Worm (Caenorhabditis elegans) whole organism, late embryonic: ENCODE results near the gene F54F2.14.

Experiments used
- C38D4.7 ChIP-seq: fragments of 200-800 bp; sonication (Bioruptor generic); optimal IDR thresholded peaks from 2 replicates; lab custom pipeline; 2018; ENCODE audit warnings: mild to moderate bottlenecking, missing genetic modification characterization, moderate library complexity, missing compliant biosample characterization
- F13H6.1 ChIP-seq: sonication (generic microtip); optimal IDR thresholded peaks from 2 replicates; lab custom pipeline; 2016; ENCODE audit warnings: missing genetic modification characterization, missing compliant biosample characterization
- ceh-18 ChIP-seq: sonication (generic microtip); optimal IDR thresholded peaks from 2 replicates; lab custom pipeline; 2016; ENCODE audit warnings: missing genetic modification characterization, missing compliant biosample characterization
- ceh-22 ChIP-seq: sonication (generic microtip); optimal IDR thresholded peaks from 2 replicates; lab custom pipeline; 2017; ENCODE audit warnings: missing biosample characterization, missing genetic modification characterization
- ceh-24 ChIP-seq: sonication (generic microtip); optimal IDR thresholded peaks from 2 replicates; lab custom pipeline; 2016; ENCODE audit warnings: mild to moderate bottlenecking, missing genetic modification characterization, missing compliant biosample characterization
- ceh-31 ChIP-seq: sonication (generic microtip); optimal IDR thresholded peaks from 2 replicates; lab custom pipeline; 2016; ENCODE audit warnings: missing genetic modification characterization, missing compliant biosample characterization
- ceh-45 ChIP-seq: fragments of 200-800 bp; sonication (Bioruptor generic); IDR thresholded peaks from 2 replicates; pipeline ENCODE4 v1.3.6; 2022; ENCODE audit warnings: missing genetic modification reagents, missing genetic modification characterization, missing compliant biosample characterization
- ceh-48 ChIP-seq: sonication (generic microtip); optimal IDR thresholded peaks from 2 replicates; lab custom pipeline; 2016; ENCODE audit warnings: missing genetic modification characterization, inconsistent platforms, missing compliant biosample characterization
- dve-1 ChIP-seq: sonication (generic microtip); optimal IDR thresholded peaks from 2 replicates; lab custom pipeline; 2017; ENCODE audit warnings: antibody characterized with exemption, mild to moderate bottlenecking, missing genetic modification characterization, missing compliant biosample characterization
- elt-2 ChIP-seq: sonication (generic microtip); optimal IDR thresholded peaks from 2 replicates; lab custom pipeline; 2016; ENCODE audit warnings: missing genetic modification reagents, missing genetic modification characterization, missing compliant biosample characterization
- gmeb-2 ChIP-seq: sonication (generic microtip); optimal IDR thresholded peaks from 2 replicates; lab custom pipeline; 2016; ENCODE audit warnings: missing genetic modification characterization, inconsistent platforms, missing compliant biosample characterization
- hlh-30 ChIP-seq: sonication (generic microtip); optimal IDR thresholded peaks from 2 replicates; lab custom pipeline; 2017; ENCODE audit warnings: antibody characterized with exemption, missing genetic modification characterization, missing compliant biosample characterization; ENCODE audit not compliant: insufficient read depth
- hlh-8 ChIP-seq: sonication (generic microtip); optimal IDR thresholded peaks from 2 replicates; lab custom pipeline; 2016; ENCODE audit warnings: missing genotype, missing genetic modification characterization, missing compliant biosample characterization
- nfya-1 ChIP-seq: sonication (generic microtip); optimal IDR thresholded peaks from 2 replicates; lab custom pipeline; 2017; ENCODE audit warnings: missing genetic modification characterization, mild to moderate bottlenecking, missing compliant biosample characterization, antibody characterized with exemption, moderate library complexity
- nhr-232 ChIP-seq: sonication (generic microtip); optimal IDR thresholded peaks from 2 replicates; lab custom pipeline; 2016; ENCODE audit warnings: missing genetic modification characterization, missing compliant biosample characterization
- npax-4 ChIP-seq: sonication (generic microtip); optimal IDR thresholded peaks from 2 replicates; lab custom pipeline; 2016; ENCODE audit warnings: missing genetic modification characterization, missing compliant biosample characterization
- odd-2 ChIP-seq: sonication (generic microtip); optimal IDR thresholded peaks from 2 replicates; lab custom pipeline; 2017; ENCODE audit warnings: antibody characterized with exemption, mild to moderate bottlenecking, missing genetic modification characterization, missing compliant biosample characterization
- pag-3 ChIP-seq: sonication (generic microtip); optimal IDR thresholded peaks from 2 replicates; lab custom pipeline; 2016; ENCODE audit warnings: missing compliant biosample characterization, missing genetic modification characterization, borderline replicate concordance
- pat-9 ChIP-seq: fragments of 200-800 bp; sonication (Bioruptor generic); optimal IDR thresholded peaks from 2 replicates; lab custom pipeline; 2018; ENCODE audit warnings: mild to moderate bottlenecking, missing genetic modification characterization, moderate library complexity, missing compliant biosample characterization
- ref-2 ChIP-seq: sonication (generic microtip); optimal IDR thresholded peaks from 2 replicates; lab custom pipeline; 2016; ENCODE audit warnings: missing genetic modification characterization, missing compliant biosample characterization
- rnt-1 ChIP-seq: sonication (generic microtip); optimal IDR thresholded peaks from 2 replicates; lab custom pipeline; 2016; ENCODE audit warnings: missing genetic modification characterization, missing compliant biosample characterization
- sdc-2 ChIP-seq: sonication (generic microtip); optimal IDR thresholded peaks from 2 replicates; lab custom pipeline; 2016; ENCODE audit warnings: missing genotype, missing genetic modification characterization, missing compliant biosample characterization
- sox-2 ChIP-seq: fragments of 200-800 bp; sonication (Bioruptor generic); IDR thresholded peaks from 2 replicates; pipeline ENCODE4 v1.3.6; 2022; ENCODE audit warnings: missing genetic modification reagents, missing genetic modification characterization, missing compliant biosample characterization
- syd-9 ChIP-seq: sonication (generic microtip); optimal IDR thresholded peaks from 2 replicates; lab custom pipeline; 2016; ENCODE audit warnings: mild to moderate bottlenecking, missing genetic modification characterization, moderate library complexity, missing compliant biosample characterization
- ttx-3 ChIP-seq: sonication (generic microtip); optimal IDR thresholded peaks from 2 replicates; lab custom pipeline; 2016; ENCODE audit warnings: missing genetic modification reagents, missing genetic modification characterization, missing compliant biosample characterization
- unc-55 ChIP-seq: sonication (generic microtip); optimal IDR thresholded peaks from 2 replicates; lab custom pipeline; 2017; ENCODE audit warnings: missing biosample characterization, missing genetic modification reagents, missing genetic modification characterization
- unc-86 ChIP-seq: sonication (generic microtip); optimal IDR thresholded peaks from 2 replicates; lab custom pipeline; 2016; ENCODE audit warnings: missing genetic modification characterization, missing compliant biosample characterization
- zip-5 ChIP-seq: sonication (generic microtip); optimal IDR thresholded peaks from 2 replicates; lab custom pipeline; 2016; ENCODE audit warnings: missing genetic modification characterization, missing compliant biosample characterization
- ztf-16 ChIP-seq: sonication (generic microtip); optimal IDR thresholded peaks from 2 replicates; lab custom pipeline; 2017; ENCODE audit warnings: missing genetic modification characterization, missing compliant biosample characterization

Gene F54F2.14

DNA sequence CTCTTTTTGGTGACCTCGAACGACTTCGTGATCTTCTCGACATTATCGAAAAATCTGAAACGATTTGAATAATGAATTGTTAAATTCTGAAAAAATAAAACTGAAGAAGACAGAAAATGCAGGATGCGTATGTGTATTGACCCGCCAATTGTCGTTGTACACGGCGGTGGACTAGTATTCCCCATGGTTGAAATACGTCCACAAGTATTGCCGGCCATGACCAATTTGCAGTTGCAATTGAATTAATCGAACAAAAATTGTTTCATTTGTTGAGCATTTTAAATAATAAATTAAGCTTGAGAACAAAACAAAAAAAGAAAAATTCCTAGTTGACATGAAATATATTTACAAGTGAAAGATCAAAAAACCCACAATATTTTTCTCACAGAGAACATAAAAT lies 37.9 kb downstream of the F54F2.14 start, which contains the start of gene F44E2.3 (continued):
- no peak for TF ChIP-seq npax-4 (tag; lab: Kevin White, UChicago)
- no peak for TF ChIP-seq ceh-48 (tag; lab: Kevin White, UChicago)
- no peak for TF ChIP-seq elt-2 (tag; lab: Kevin White, UChicago)
- no peak for TF ChIP-seq ceh-24 (tag; lab: Kevin White, UChicago)
- no peak for TF ChIP-seq ztf-16 (tag; lab: Kevin White, UChicago)
- TF ChIP-seq dve-1 (tag; lab: Kevin White, UChicago): no peak
- TF ChIP-seq unc-86 (tag; lab: Kevin White, UChicago): no peak

DNA sequence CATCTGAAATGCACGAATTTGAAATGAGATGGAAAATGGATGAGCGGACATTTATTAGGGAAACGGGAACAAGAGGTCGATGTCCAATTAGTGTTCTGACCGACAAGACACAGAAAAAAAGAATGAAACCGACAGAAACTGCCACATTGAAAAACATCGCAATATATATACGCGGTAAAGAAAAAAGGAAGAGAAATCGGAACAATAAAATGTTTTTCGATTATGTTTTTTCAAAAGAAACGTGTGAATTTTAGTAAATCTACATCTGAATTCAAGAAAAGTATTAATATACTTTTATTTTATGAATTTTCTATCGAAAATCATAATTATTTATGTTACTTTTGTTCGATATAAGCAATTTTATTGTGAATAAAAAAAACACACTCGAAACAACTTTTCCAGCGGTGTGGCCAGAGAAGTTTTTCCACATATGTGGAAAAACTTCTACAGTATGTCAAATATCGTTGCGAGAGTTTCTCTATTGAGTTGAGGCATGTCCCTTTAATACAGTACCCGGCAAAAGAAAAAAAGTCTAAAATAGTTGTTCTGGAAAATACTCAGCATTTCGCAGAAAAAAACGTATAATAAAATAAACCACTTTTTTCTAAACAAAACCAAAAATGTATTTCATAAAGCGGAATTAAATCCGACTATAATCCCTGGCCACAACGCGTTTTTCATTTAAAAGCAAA lies 39.9 kb downstream of the F54F2.14 start, which contains the start of gene F44E2.10:
F44E2.10 (minus strand) TSS at position 51 of the 692 bp plus-strand sequence.
- TF ChIP-seq ceh-18 (tag; lab: Kevin White, UChicago) (no peak), ceh-31 (tag; lab: Kevin White, UChicago) (no peak), F13H6.1 (tag; lab: Kevin White, UChicago) (no peak), zip-5 (tag; lab: Kevin White, UChicago) (no peak), ceh-22 (tag; lab: Kevin White, UChicago) (no peak), ttx-3 (tag; lab: Kevin White, UChicago) (no peak), ref-2 (no peak), sdc-2 (no peak), unc-55 (GFP tag; lab: Kevin White, UChicago) (no peak), C38D4.7 (no peak), ceh-45 (GFP tag; lab: Robert Waterston, UW) (no peak), sox-2 (GFP tag; lab: Robert Waterston, UW) (no peak), rnt-1 (tag; lab: Kevin White, UChicago) (no peak), pat-9 (tag; lab: Kevin White, UChicago) (no peak), odd-2 (tag; lab: Kevin White, UChicago) (no peak), hlh-8 (tag; lab: Kevin White, UChicago) (no peak), pag-3 (tag; lab: Kevin White, UChicago) (no peak), syd-9 (tag; lab: Kevin White, UChicago) (no peak), gmeb-2 (tag; lab: Kevin White, UChicago) (no peak)

DNA sequence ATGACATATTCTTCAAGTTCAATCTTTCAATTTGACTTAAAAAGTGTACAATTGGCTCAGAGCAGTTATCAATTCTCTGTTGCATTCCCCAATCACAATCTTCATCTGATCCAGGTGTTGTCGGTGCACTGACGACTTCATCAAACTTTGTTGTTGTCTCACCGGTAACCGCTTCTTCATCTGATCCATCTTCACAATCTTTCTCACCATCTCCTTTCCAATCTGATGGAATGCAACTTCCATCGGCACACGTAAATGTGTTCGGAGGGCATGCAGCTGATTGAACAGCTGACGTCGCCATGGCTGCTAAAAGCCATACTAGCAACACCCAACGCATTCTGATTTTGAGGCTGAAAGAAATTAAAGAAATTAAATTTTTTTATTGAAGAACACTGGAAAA lies 46.7 kb downstream of the F54F2.14 start, which contains the start of gene F44E2.4:
F44E2.4 (minus strand) TSS at position 350 of the 400 bp plus-strand sequence.
- TF ChIP-seq rnt-1 (tag; lab: Kevin White, UChicago) (peak; percentile 1), nfya-1 (no peak)

DNA sequence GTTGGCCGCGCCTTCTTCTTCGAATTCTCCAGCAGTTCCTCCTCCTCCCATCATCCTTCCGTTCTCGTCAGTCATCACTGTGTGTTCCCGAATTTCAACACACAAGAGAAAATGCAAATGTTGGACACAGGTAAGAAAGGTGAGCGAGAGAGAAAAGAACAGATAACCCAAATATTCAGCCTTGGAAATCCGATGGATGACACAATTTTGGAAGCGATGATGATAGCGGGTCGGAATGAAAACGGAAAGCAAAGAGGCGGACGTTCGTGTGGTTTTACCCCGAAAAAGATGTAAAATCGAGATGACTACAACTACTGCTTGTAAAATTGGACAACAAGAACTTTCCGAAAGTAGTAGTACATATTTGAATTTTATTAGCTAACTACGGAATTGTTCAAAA lies 48.5 kb downstream of the F54F2.14 start:
- TF ChIP-seq hlh-30 (tag; lab: Kevin White, UChicago) (no peak), nhr-232 (no peak), pat-9 (tag; lab: Kevin White, UChicago) (no peak), npax-4 (tag; lab: Kevin White, UChicago) (no peak), unc-55 (GFP tag; lab: Kevin White, UChicago) (no peak), rnt-1 (tag; lab: Kevin White, UChicago) (peak; percentile 39)
- TF ChIP-seq, all 69 proteins: peak for 1
